Worm (Caenorhabditis elegans) whole organism, L3 larva: ENCODE measurements around the gene chat-1.

Experiments
- aly-2 ChIP-seq: fragments of 150-350 bp; optimal IDR thresholded peaks from 2 replicates; lab custom pipeline; 2014; ENCODE audit warnings: missing biosample characterization, missing genetic modification characterization
- ama-1 ChIP-seq: fragments of 150-350 bp; optimal IDR thresholded peaks from 2 replicates; lab custom pipeline; 2018
- ceh-16 ChIP-seq: sonication (generic microtip); optimal IDR thresholded peaks from 2 replicates; lab custom pipeline; 2017; ENCODE audit warnings: missing biosample characterization, missing genetic modification characterization
- ceh-9 ChIP-seq: sonication (generic microtip); optimal IDR thresholded peaks from 2 replicates; lab custom pipeline; 2018; ENCODE audit warnings: missing biosample characterization, missing genetic modification characterization
- daf-12 ChIP-seq: fragments of 150-350 bp; optimal IDR thresholded peaks from 2 replicates; lab custom pipeline; 2014; ENCODE audit warnings: missing biosample characterization, missing genetic modification reagents, missing genetic modification characterization
- elt-1 ChIP-seq: fragments of 150-350 bp; optimal IDR thresholded peaks from 2 replicates; lab custom pipeline; 2014; ENCODE audit warnings: missing biosample characterization, missing genetic modification characterization
- elt-2 ChIP-seq: sonication (generic microtip); optimal IDR thresholded peaks from 2 replicates; lab custom pipeline; 2016; ENCODE audit warnings: missing genetic modification reagents, mild to moderate bottlenecking, missing genetic modification characterization, missing compliant biosample characterization
- elt-3 ChIP-seq, 3 experiments: fragments of 150-350 bp in 1 of 3; sonication (generic microtip) in 2 of 3; optimal IDR thresholded peaks; 2 replicates in 2 of 3; 4 replicates in 1 of 3; lab custom pipeline; 2014 to 2017; ENCODE audit warnings: missing biosample characterization in 3 of 3, missing genetic modification characterization in 3 of 3
- eor-1 ChIP-seq, 2 experiments: fragments of 150-350 bp; optimal IDR thresholded peaks; 2 replicates each; lab custom pipeline; 2014 to 2018; ENCODE audit warnings: missing biosample characterization in 2 of 2, missing genetic modification characterization in 2 of 2
- hmg-11 ChIP-seq: sonication (generic microtip); optimal IDR thresholded peaks from 2 replicates; lab custom pipeline; 2016; ENCODE audit warnings: missing genetic modification characterization, missing compliant biosample characterization
- lin-15B ChIP-seq: fragments of 150-350 bp; optimal IDR thresholded peaks from 2 replicates; lab custom pipeline; 2014; ENCODE audit warnings: missing biosample characterization, missing genetic modification characterization
- lin-39 ChIP-seq: fragments of 150-350 bp; optimal IDR thresholded peaks from 2 replicates; lab custom pipeline; 2018; ENCODE audit warnings: missing biosample characterization, missing genetic modification reagents, missing genetic modification characterization
- lsy-12 ChIP-seq: sonication (generic microtip); optimal IDR thresholded peaks from 2 replicates; lab custom pipeline; 2016; ENCODE audit warnings: mild to moderate bottlenecking, missing genetic modification characterization, missing compliant biosample characterization
- mdl-1 ChIP-seq: fragments of 150-350 bp; optimal IDR thresholded peaks from 2 replicates; lab custom pipeline; 2014; ENCODE audit warnings: missing biosample characterization, missing genetic modification characterization
- mml-1 ChIP-seq: fragments of 150-350 bp; sonication (generic microtip); optimal IDR thresholded peaks from 3 replicates; lab custom pipeline; 2014; ENCODE audit warnings: missing biosample characterization, missing genetic modification characterization
- nfya-1 ChIP-seq: sonication (generic microtip); optimal IDR thresholded peaks from 2 replicates; lab custom pipeline; 2017; ENCODE audit warnings: missing genetic modification characterization, mild to moderate bottlenecking, missing compliant biosample characterization, antibody characterized with exemption, moderate library complexity; ENCODE audit not compliant: insufficient read depth
- nhr-11 ChIP-seq: fragments of 150-350 bp; optimal IDR thresholded peaks from 2 replicates; lab custom pipeline; 2014; ENCODE audit warnings: missing biosample characterization, missing genetic modification characterization
- nhr-23 ChIP-seq: fragments of 150-350 bp; optimal IDR thresholded peaks from 2 replicates; lab custom pipeline; 2014; ENCODE audit warnings: missing biosample characterization, missing genetic modification reagents, missing genetic modification characterization
- nhr-25 ChIP-seq: sonication (generic microtip); optimal IDR thresholded peaks from 2 replicates; lab custom pipeline; 2017; ENCODE audit warnings: missing biosample characterization, missing genetic modification characterization
- nhr-43 ChIP-seq: sonication (generic microtip); optimal IDR thresholded peaks from 2 replicates; lab custom pipeline; 2016; ENCODE audit warnings: mild to moderate bottlenecking, missing genetic modification characterization, missing compliant biosample characterization; ENCODE audit not compliant: poor library complexity, severe bottlenecking
- nhr-67 ChIP-seq: fragments of 150-350 bp; optimal IDR thresholded peaks from 2 replicates; lab custom pipeline; 2014; ENCODE audit warnings: missing biosample characterization, missing genetic modification characterization
- nhr-77 ChIP-seq: fragments of 150-350 bp; optimal IDR thresholded peaks from 2 replicates; lab custom pipeline; 2014; ENCODE audit warnings: missing biosample characterization, missing genetic modification characterization
- pha-4 ChIP-seq: fragments of 150-350 bp; optimal IDR thresholded peaks from 2 replicates; lab custom pipeline; 2014; ENCODE audit warnings: missing biosample characterization, missing genetic modification reagents, missing genetic modification characterization
- pqm-1 ChIP-seq: fragments of 150-350 bp; optimal IDR thresholded peaks from 2 replicates; lab custom pipeline; 2017; ENCODE audit warnings: missing biosample characterization, missing genetic modification characterization, inconsistent platforms
- skn-1 ChIP-seq: fragments of 150-350 bp; optimal IDR thresholded peaks from 2 replicates; lab custom pipeline; 2014; ENCODE audit warnings: missing biosample characterization, missing genetic modification characterization
- tbx-2 ChIP-seq: sonication (generic microtip); optimal IDR thresholded peaks from 2 replicates; lab custom pipeline; 2016; ENCODE audit warnings: mild to moderate bottlenecking, missing genetic modification characterization, missing compliant biosample characterization
- unc-39 ChIP-seq: sonication (generic microtip); optimal IDR thresholded peaks from 4 replicates; lab custom pipeline; 2017; ENCODE audit warnings: missing biosample characterization, missing genetic modification characterization
- unc-62 ChIP-seq: fragments of 150-350 bp; sonication (generic microtip); optimal IDR thresholded peaks from 4 replicates; lab custom pipeline; 2014; ENCODE audit warnings: missing biosample characterization, missing genetic modification reagents, missing genetic modification characterization
- zag-1 ChIP-seq: fragments of 150-350 bp; optimal IDR thresholded peaks from 2 replicates; lab custom pipeline; 2014; ENCODE audit warnings: missing biosample characterization, missing genetic modification characterization
- ztf-11 ChIP-seq: fragments of 150-350 bp; optimal IDR thresholded peaks from 2 replicates; lab custom pipeline; 2014; ENCODE audit warnings: missing biosample characterization, missing genetic modification characterization
- ztf-4 ChIP-seq: fragments of 150-350 bp; optimal IDR thresholded peaks from 2 replicates; lab custom pipeline; 2014; ENCODE audit warnings: missing biosample characterization, missing genetic modification characterization

chat-1 gene

DNA sequence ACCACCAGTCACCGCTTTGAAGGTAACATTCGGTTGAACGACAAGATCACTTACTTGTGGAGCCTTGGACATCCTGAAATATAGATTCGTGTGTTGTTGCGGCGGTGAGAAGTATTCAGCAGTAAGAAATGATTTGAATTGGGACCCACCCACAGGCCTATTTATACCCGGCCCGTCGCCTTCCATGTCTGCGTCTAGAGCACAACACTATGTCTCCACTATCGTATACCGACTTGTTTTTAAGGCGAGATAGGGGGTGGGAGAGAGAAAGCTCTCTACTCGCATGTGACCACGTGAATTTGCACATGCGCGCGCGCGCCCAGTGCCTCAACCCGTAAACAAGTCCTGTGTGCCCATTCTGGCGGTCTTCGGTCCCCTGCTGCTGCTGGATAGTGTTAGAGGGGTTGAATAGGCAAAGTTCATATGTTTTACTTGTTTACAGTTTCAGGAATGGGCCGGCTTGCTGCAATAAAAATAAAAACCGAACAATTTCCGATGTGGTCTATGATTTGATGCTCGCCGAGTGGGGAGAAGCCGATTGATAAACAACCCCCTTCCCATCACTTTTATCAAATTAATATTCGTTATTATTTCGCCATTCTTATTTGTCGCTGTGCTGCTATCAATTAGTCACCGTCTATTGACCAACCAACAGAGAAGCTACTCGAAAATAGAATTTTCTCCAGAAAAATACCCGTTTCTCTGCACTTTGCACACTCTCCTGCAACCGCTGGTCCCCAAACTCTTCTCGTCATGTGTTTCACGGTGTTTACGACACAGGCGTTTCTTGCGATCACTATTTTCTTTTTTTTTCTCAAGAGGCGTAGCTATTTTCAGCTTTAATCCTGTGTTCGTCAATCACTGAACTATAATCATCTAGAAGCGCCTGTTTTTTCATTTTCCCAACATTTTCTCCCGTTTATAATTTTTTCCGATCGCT is 22.9 kb downstream of the chat-1 start (continued):
- TF ChIP-seq ztf-4 (tag; lab: Kevin White, UChicago): no peak
- TF ChIP-seq, all 47 proteins: peak for 15

DNA sequence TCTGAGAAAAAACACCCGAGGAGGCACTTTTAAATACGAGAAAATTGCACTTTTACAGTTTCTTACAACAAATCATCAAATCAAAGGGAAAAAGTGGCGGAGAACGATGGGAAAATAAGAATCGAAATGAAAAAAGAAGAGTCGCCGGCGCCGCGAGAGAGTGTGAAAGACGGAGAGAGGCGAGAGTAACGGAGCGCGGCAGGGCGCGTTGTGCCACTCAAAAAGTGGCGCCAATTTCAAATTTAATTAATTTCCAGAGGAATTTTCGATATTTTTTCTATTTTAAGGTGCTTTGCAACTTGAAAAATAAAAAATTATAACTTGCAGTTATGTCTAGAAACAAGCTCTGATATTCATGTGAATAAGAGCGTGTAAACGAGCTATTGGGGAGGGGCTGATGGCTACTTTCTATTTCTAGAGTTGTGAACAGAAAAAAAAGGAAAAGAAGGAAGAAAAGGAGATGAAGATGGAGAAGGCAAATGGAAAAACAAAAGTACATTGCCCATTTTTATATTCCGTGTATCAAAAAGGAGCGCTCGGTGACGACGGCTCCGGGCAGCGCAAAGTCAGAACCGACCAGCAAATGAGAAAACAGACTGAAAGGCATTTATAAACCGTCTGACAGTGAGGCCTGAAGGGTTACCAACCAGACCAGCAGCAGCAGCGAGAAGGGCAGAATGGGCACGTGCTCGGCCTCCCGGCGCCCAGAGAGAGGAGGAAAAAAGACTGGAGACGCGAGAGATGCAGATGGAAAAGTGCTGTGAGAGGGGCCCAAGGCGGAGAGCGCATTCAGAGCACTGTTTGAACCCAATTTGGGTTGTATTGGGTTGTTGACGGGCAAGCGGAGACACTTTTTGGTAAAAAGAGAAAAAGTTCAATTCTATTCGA is 24.0 kb downstream of the chat-1 start:
- peak; percentile 44 for TF ChIP-seq pha-4
- peak; percentile 76 for TF ChIP-seq mdl-1 (tag; lab: Kevin White, UChicago)
- TF ChIP-seq eor-1 (tag; optimal IDR thresholded peaks at IDR 0.05; lab: Kevin White, UChicago): no peak
- no peak for TF ChIP-seq ceh-9 (tag; lab: Kevin White, UChicago)
- TF ChIP-seq ceh-16 (tag; lab: Kevin White, UChicago): no peak
- TF ChIP-seq elt-2 (tag; lab: Kevin White, UChicago): peak; percentile 63
- no peak for TF ChIP-seq lin-39 (tag; lab: Kevin White, UChicago)
- TF ChIP-seq zag-1 (tag; lab: Kevin White, UChicago): no peak
- TF ChIP-seq daf-12 (tag; lab: Kevin White, UChicago): no peak
- peak; percentile 87 for TF ChIP-seq ama-1 (lab: Kevin White, UChicago)
- no peak for TF ChIP-seq nhr-67 (tag; lab: Kevin White, UChicago)
- peak; percentile 12 for TF ChIP-seq nhr-23 (tag; lab: Kevin White, UChicago)
- no peak for TF ChIP-seq nhr-77 (tag; lab: Kevin White, UChicago)
- peak; percentile 46 for TF ChIP-seq pqm-1 (tag; lab: Kevin White, UChicago)
- TF ChIP-seq lin-15B (tag; lab: Kevin White, UChicago): peak; percentile 25
- TF ChIP-seq nfya-1 (tag; lab: Kevin White, UChicago): peak; percentile 32
- TF ChIP-seq hmg-11 (tag; lab: Kevin White, UChicago): peak; percentile 3
- TF ChIP-seq tbx-2 (tag; lab: Kevin White, UChicago): no peak

DNA sequence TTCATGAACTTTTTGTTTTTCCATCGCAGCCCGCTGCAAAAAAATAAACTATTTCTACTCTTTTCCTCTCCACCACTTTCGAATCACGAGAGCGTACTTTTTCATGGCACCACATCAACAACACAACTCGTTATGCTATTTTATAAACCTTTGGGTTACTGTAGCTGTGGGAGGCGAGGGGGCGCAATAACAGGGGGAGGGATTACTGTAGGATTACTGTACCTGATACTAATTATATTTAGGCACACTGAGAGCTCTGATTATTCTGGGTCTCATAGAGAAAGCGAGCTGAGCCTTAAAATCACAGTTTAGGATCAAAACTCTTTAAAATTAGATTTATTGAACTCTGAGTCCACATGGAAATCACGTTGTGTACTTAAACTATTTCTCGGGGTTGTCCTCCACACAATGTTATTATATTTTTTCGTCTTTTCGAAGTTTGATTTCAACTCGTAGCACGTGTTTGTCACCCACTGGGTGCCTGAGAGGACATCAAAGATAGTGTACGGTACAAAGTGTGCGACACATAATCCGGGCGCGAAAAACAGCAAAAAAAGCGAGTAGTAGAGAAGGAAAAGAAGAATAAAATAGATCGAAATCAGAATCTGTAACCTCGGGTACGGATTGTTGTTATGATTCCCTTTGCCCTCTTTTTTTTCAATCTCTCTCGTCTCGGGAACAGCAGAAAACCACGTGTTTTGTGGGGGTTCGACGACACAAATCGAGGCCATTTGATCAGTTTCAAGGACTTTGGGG is 25.5 kb downstream of the chat-1 start:
- peak; percentile 58 for TF ChIP-seq pqm-1 (tag; lab: Kevin White, UChicago)
- TF ChIP-seq nhr-77 (tag; lab: Kevin White, UChicago): no peak
- no peak for TF ChIP-seq tbx-2 (tag; lab: Kevin White, UChicago)
- no peak for TF ChIP-seq unc-62 (GFP tag; lab: Kevin White, UChicago)
- peak; percentile 54 for TF ChIP-seq ztf-4 (tag; lab: Kevin White, UChicago)
- TF ChIP-seq eor-1 (tag; optimal IDR thresholded peaks at IDR 0.05; lab: Kevin White, UChicago): no peak
- peak; percentile 75 for TF ChIP-seq elt-1 (tag; lab: Kevin White, UChicago)
- no peak for TF ChIP-seq aly-2
- no peak for TF ChIP-seq unc-39 (tag; lab: Kevin White, UChicago)
- TF ChIP-seq ama-1 (lab: Kevin White, UChicago): peak; percentile 86
- TF ChIP-seq ztf-11 (tag; lab: Kevin White, UChicago): no peak
- peak; percentile 90 for TF ChIP-seq nhr-23 (tag; lab: Kevin White, UChicago)
- no peak for TF ChIP-seq ceh-16 (tag; lab: Kevin White, UChicago)
- no peak for TF ChIP-seq zag-1 (tag; lab: Kevin White, UChicago)
- no peak for TF ChIP-seq lsy-12
- peak; percentile 85 for TF ChIP-seq nhr-25 (tag; lab: Kevin White, UChicago)
- peak; percentile 37 for TF ChIP-seq pha-4
- peak in 1 of 3 experiments; percentile 32 for TF ChIP-seq elt-3 (tag; optimal IDR thresholded peaks at IDR 0.05; lab: Kevin White, UChicago)
- peak; percentile 7 for TF ChIP-seq nfya-1 (tag; lab: Kevin White, UChicago)
- TF ChIP-seq mdl-1 (tag; lab: Kevin White, UChicago): no peak
- no peak for TF ChIP-seq skn-1 (tag; lab: Kevin White, UChicago)
- TF ChIP-seq nhr-43 (tag; lab: Kevin White, UChicago): peak; percentile 73
- no peak for TF ChIP-seq nhr-11 (tag; lab: Kevin White, UChicago)
- TF ChIP-seq mml-1 (tag; lab: Kevin White, UChicago): peak; percentile 15
- TF ChIP-seq lin-39 (tag; lab: Kevin White, UChicago): peak; percentile 2
- peak; percentile 53 for TF ChIP-seq elt-2 (tag; lab: Kevin White, UChicago)
